Worm (Caenorhabditis elegans) whole organism, L4 larva: ENCODE data around the gene srw-56.

Experiments
- F26F4.8 ChIP-seq: fragments of 200-800 bp; sonication (Bioruptor generic); conservative IDR thresholded peaks from 2 replicates; pipeline ENCODE4 v1.3.6; 2022; ENCODE audit warnings: missing genetic modification characterization, missing compliant biosample characterization
- R02D3.7 ChIP-seq: fragments of 150-350 bp; sonication (generic microtip); optimal IDR thresholded peaks from 3 replicates; lab custom pipeline; 2014; ENCODE audit warnings: missing biosample characterization, missing genetic modification characterization
- Y5F2A.4 ChIP-seq: fragments of 200-800 bp; sonication (Bioruptor generic); optimal IDR thresholded peaks from 2 replicates; lab custom pipeline; 2018; ENCODE audit warnings: mild to moderate bottlenecking, missing genetic modification characterization, missing compliant biosample characterization
- aha-1 ChIP-seq: fragments of 150-350 bp; peaks from one replicate; lab custom pipeline; 2014; ENCODE audit warnings: missing biosample characterization, missing genetic modification characterization
- aly-2 ChIP-seq: sonication (generic microtip); optimal IDR thresholded peaks from 2 replicates; lab custom pipeline; 2018; ENCODE audit warnings: missing biosample characterization, missing genetic modification characterization
- ceh-20 ChIP-seq: fragments of 200-800 bp; sonication (Bioruptor generic); IDR thresholded peaks from 2 replicates; pipeline ENCODE4 v1.3.6; 2022; ENCODE audit warnings: missing genetic modification reagents, missing genetic modification characterization, missing compliant biosample characterization
- ceh-44 ChIP-seq: fragments of 200-800 bp; sonication (Bioruptor generic); IDR thresholded peaks from 2 replicates; pipeline ENCODE4 v1.3.6; 2022; ENCODE audit warnings: missing genetic modification reagents, missing genetic modification characterization, missing compliant biosample characterization
- ceh-82 ChIP-seq: sonication (generic microtip); optimal IDR thresholded peaks from 2 replicates; lab custom pipeline; 2017; ENCODE audit warnings: missing biosample characterization, missing genetic modification characterization
- daf-12 ChIP-seq: fragments of 150-350 bp; optimal IDR thresholded peaks from 2 replicates; lab custom pipeline; 2014; ENCODE audit warnings: missing biosample characterization, missing genetic modification reagents, missing genetic modification characterization
- daf-16 ChIP-seq, 3 experiments: sonication (generic microtip); optimal IDR thresholded peaks; 2 replicates each; lab custom pipeline; 2016 to 2017; ENCODE audit warnings: missing genetic modification characterization in 3 of 3, missing genetic modification reagents in 3 of 3, mild to moderate bottlenecking in 2 of 3, missing compliant biosample characterization in 2 of 3, missing biosample characterization in 1 of 3, moderate library complexity in 1 of 3
- daf-19 ChIP-seq: fragments of 200-800 bp; sonication (Bioruptor generic); conservative IDR thresholded peaks from 2 replicates; pipeline ENCODE4 v1.3.6; 2022; ENCODE audit warnings: missing genetic modification characterization, missing compliant biosample characterization
- dmd-6 ChIP-seq: fragments of 200-800 bp; sonication (Bioruptor generic); IDR thresholded peaks from 2 replicates; pipeline ENCODE4 v1.3.6; 2022; ENCODE audit warnings: missing genetic modification reagents, missing genetic modification characterization, missing compliant biosample characterization
- dpl-1 ChIP-seq: fragments of 150-350 bp; optimal IDR thresholded peaks from 2 replicates; lab custom pipeline; 2014; ENCODE audit warnings: missing biosample characterization, missing genetic modification reagents, missing genetic modification characterization
- duxl-1 ChIP-seq: sonication (generic microtip); optimal IDR thresholded peaks from 2 replicates; lab custom pipeline; 2016; ENCODE audit warnings: mild to moderate bottlenecking, missing genetic modification characterization, moderate library complexity, missing compliant biosample characterization; ENCODE audit not compliant: poor library complexity
- egl-27 ChIP-seq: sonication (generic microtip); optimal IDR thresholded peaks from 3 replicates; lab custom pipeline; 2017; ENCODE audit warnings: missing biosample characterization, missing genetic modification reagents, missing genetic modification characterization
- gei-8 ChIP-seq: fragments of 200-800 bp; sonication (Bioruptor generic); optimal IDR thresholded peaks from 2 replicates; lab custom pipeline; 2018; ENCODE audit warnings: mild to moderate bottlenecking, missing genetic modification characterization, missing compliant biosample characterization
- hif-1 ChIP-seq, 2 experiments: sonication (generic microtip); optimal IDR thresholded peaks; 2 replicates each; lab custom pipeline; 2016 to 2017; ENCODE audit warnings: missing compliant biosample characterization in 2 of 2, missing genetic modification characterization in 2 of 2, missing genetic modification reagents in 2 of 2, missing genotype in 2 of 2, mild to moderate bottlenecking in 1 of 2
- hlh-11 ChIP-seq: fragments of 200-800 bp; sonication (Bioruptor generic); optimal IDR thresholded peaks from 2 replicates; lab custom pipeline; 2018; ENCODE audit warnings: mild to moderate bottlenecking, missing genetic modification characterization, missing compliant biosample characterization
- jun-1 ChIP-seq: fragments of 150-350 bp; optimal IDR thresholded peaks from 2 replicates; lab custom pipeline; 2014; ENCODE audit warnings: missing biosample characterization, missing genetic modification reagents, missing genetic modification characterization
- lin-1 ChIP-seq: fragments of 200-800 bp; sonication (Bioruptor generic); IDR thresholded peaks from 2 replicates; pipeline ENCODE4 v1.3.6; 2022; ENCODE audit warnings: missing genetic modification reagents, missing genetic modification characterization, missing compliant biosample characterization
- lin-13 ChIP-seq: fragments of 150-350 bp; optimal IDR thresholded peaks from 2 replicates; lab custom pipeline; 2014; ENCODE audit warnings: missing biosample characterization, missing genetic modification reagents, missing genetic modification characterization
- lin-38 ChIP-seq: fragments of 200-800 bp; sonication (Bioruptor generic); IDR thresholded peaks from 2 replicates; pipeline ENCODE4 v1.3.6; 2022; ENCODE audit warnings: missing genetic modification reagents, missing genetic modification characterization, missing compliant biosample characterization
- lir-3 ChIP-seq: sonication (generic microtip); optimal IDR thresholded peaks from 2 replicates; lab custom pipeline; 2016; ENCODE audit warnings: mild to moderate bottlenecking, missing genetic modification characterization, missing compliant biosample characterization
- lsy-2 ChIP-seq, 2 experiments: fragments of 150-350 bp in 1 of 2; sonication (generic microtip) in 1 of 2; optimal IDR thresholded peaks; 2 replicates each; lab custom pipeline; 2014 to 2017; ENCODE audit warnings: missing biosample characterization in 2 of 2, missing genetic modification characterization in 2 of 2
- madf-9 ChIP-seq: fragments of 200-800 bp; sonication (Bioruptor generic); conservative IDR thresholded peaks from 2 replicates; pipeline ENCODE4 v1.3.6; 2022; ENCODE audit warnings: missing genetic modification reagents, missing genetic modification characterization, missing compliant biosample characterization
- mdl-1 ChIP-seq, 2 experiments: fragments of 150-350 bp in 1 of 2; sonication (generic microtip) in 1 of 2; optimal IDR thresholded peaks; 2 replicates each; lab custom pipeline; 2014 to 2017; ENCODE audit warnings: missing biosample characterization in 2 of 2, missing genetic modification characterization in 2 of 2
- mxl-2 ChIP-seq: fragments of 200-800 bp; sonication (Bioruptor generic); conservative IDR thresholded peaks from 2 replicates; pipeline ENCODE4 v1.3.6; 2022; ENCODE audit warnings: missing genetic modification reagents, missing genetic modification characterization, missing compliant biosample characterization
- mxl-3 ChIP-seq: fragments of 200-800 bp; sonication (Bioruptor generic); optimal IDR thresholded peaks from 2 replicates; lab custom pipeline; 2018; ENCODE audit warnings: mild to moderate bottlenecking, missing genetic modification characterization, missing compliant biosample characterization
- nhr-10 ChIP-seq: fragments of 150-350 bp; optimal IDR thresholded peaks from 2 replicates; lab custom pipeline; 2014; ENCODE audit warnings: missing biosample characterization, missing genetic modification characterization
- nhr-102 ChIP-seq: sonication (generic microtip); optimal IDR thresholded peaks from 2 replicates; lab custom pipeline; 2016; ENCODE audit warnings: mild to moderate bottlenecking, missing genetic modification characterization, moderate library complexity, missing compliant biosample characterization
- nhr-111 ChIP-seq: fragments of 200-800 bp; sonication (Bioruptor generic); optimal IDR thresholded peaks from 2 replicates; lab custom pipeline; 2018; ENCODE audit warnings: mild to moderate bottlenecking, missing genetic modification characterization, missing compliant biosample characterization
- nhr-237 ChIP-seq: sonication (generic microtip); optimal IDR thresholded peaks from 2 replicates; lab custom pipeline; 2017; ENCODE audit warnings: missing biosample characterization, missing genetic modification characterization
- nhr-28 ChIP-seq: fragments of 150-350 bp; optimal IDR thresholded peaks from 2 replicates; lab custom pipeline; 2014; ENCODE audit warnings: missing biosample characterization, missing genetic modification characterization
- nhr-42 ChIP-seq: fragments of 200-800 bp; sonication (Bioruptor generic); IDR thresholded peaks from 2 replicates; pipeline ENCODE4 v1.3.6; 2022; ENCODE audit warnings: missing genetic modification characterization, missing compliant biosample characterization
- nhr-6 ChIP-seq: fragments of 150-350 bp; optimal IDR thresholded peaks from 2 replicates; lab custom pipeline; 2014; ENCODE audit warnings: missing biosample characterization, missing genetic modification characterization
- nhr-77 ChIP-seq: fragments of 150-350 bp; optimal IDR thresholded peaks from 2 replicates; lab custom pipeline; 2014; ENCODE audit warnings: missing biosample characterization, missing genetic modification characterization
- pha-4 ChIP-seq, 2 experiments: fragments of 150-350 bp in 1 of 2; fragments of 200-800 bp in 1 of 2; sonication (Bioruptor generic) in 1 of 2; IDR thresholded peaks in 1 of 2; optimal IDR thresholded peaks in 1 of 2; 2 replicates each; pipeline versions ENCODE4 v1.3.6 to Lab custom; 2014 to 2022; ENCODE audit warnings: missing genetic modification characterization in 2 of 2, missing genetic modification reagents in 2 of 2, missing biosample characterization in 1 of 2, missing compliant biosample characterization in 1 of 2
- pqm-1 ChIP-seq: sonication (generic microtip); optimal IDR thresholded peaks from 2 replicates; lab custom pipeline; 2017; ENCODE audit warnings: missing biosample characterization, missing genetic modification characterization
- saeg-2 ChIP-seq: fragments of 200-800 bp; sonication (Bioruptor generic); IDR thresholded peaks from 2 replicates; pipeline ENCODE4 v1.3.6; 2022; ENCODE audit warnings: missing genetic modification reagents, missing genetic modification characterization, missing compliant biosample characterization
- sdz-12 ChIP-seq: fragments of 200-800 bp; sonication (Bioruptor generic); optimal IDR thresholded peaks from 2 replicates; lab custom pipeline; 2018; ENCODE audit warnings: mild to moderate bottlenecking, missing genetic modification characterization, missing compliant biosample characterization
- set-16 ChIP-seq: fragments of 200-800 bp; sonication (Bioruptor generic); IDR thresholded peaks from 2 replicates; pipeline ENCODE4 v1.3.6; 2022; ENCODE audit warnings: missing genetic modification reagents, missing genetic modification characterization, missing compliant biosample characterization
- skn-1 ChIP-seq: fragments of 150-350 bp; optimal IDR thresholded peaks from 2 replicates; lab custom pipeline; 2014; ENCODE audit warnings: missing biosample characterization, missing genetic modification characterization
- snpc-1.2 ChIP-seq: fragments of 200-800 bp; sonication (Bioruptor generic); IDR thresholded peaks from 2 replicates; pipeline ENCODE4 v1.3.6; 2022; ENCODE audit warnings: missing genetic modification reagents, missing genetic modification characterization, missing compliant biosample characterization
- spr-1 ChIP-seq: sonication (generic microtip); optimal IDR thresholded peaks from 2 replicates; lab custom pipeline; 2016; ENCODE audit warnings: mild to moderate bottlenecking, missing genetic modification characterization, missing compliant biosample characterization
- spr-3 ChIP-seq: fragments of 200-800 bp; sonication (Bioruptor generic); optimal IDR thresholded peaks from 2 replicates; lab custom pipeline; 2018; ENCODE audit warnings: mild to moderate bottlenecking, missing genetic modification characterization, missing compliant biosample characterization
- unc-39 ChIP-seq: sonication (generic microtip); optimal IDR thresholded peaks from 2 replicates; lab custom pipeline; 2017; ENCODE audit warnings: missing biosample characterization, missing genetic modification characterization
- unc-62 ChIP-seq, 3 experiments: fragments of 150-350 bp in 1 of 3; sonication (generic microtip); optimal IDR thresholded peaks in 2 of 3; peaks in 1 of 3; 1 replicate in 1 of 3; 2 replicates in 2 of 3; lab custom pipeline; 2014 to 2017; ENCODE audit warnings: missing biosample characterization in 3 of 3, missing genetic modification characterization in 3 of 3, missing genetic modification reagents in 3 of 3, missing genotype in 1 of 3
- vab-7 ChIP-seq: fragments of 200-800 bp; sonication (Bioruptor generic); IDR thresholded peaks from 2 replicates; pipeline ENCODE4 v1.3.6; 2022; ENCODE audit warnings: missing genetic modification reagents, missing genetic modification characterization, missing compliant biosample characterization
- zfp-3 ChIP-seq: fragments of 200-800 bp; sonication (Bioruptor generic); conservative IDR thresholded peaks from 2 replicates; pipeline ENCODE4 v1.3.6; 2022; ENCODE audit warnings: missing genetic modification reagents, missing genetic modification characterization, missing compliant biosample characterization

Gene srw-56

DNA sequence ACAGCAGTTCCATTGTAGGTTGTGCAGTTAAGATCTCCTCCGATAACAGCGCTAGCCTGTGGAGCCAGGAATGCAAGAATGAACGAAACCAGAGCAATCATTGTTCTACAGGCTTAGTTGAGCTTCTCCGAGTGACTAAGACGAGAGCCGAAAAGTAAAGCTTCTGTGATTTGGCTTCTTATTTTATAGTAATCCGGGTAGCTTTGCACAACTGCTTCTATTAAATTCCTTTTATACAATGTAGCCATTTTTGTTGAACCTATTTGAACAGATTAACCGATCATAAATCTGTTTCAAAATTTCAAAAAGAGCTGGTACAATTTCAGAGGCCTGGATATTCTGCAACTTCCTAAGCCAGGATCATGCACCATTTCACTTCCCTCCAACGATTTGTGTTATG, 35.2 kb downstream of the srw-56 start, which contains the start of gene F35E8.9:
Gene F35E8.9, minus strand, starts transcription at position 101 of the 400 bp plus-strand sequence.
- TF ChIP-seq ceh-44 (GFP tag; lab: Robert Waterston, UW) (no peak), lir-3 (tag; lab: Kevin White, UChicago) (no peak), lin-13 (GFP tag; lab: Kevin White, UChicago) (no peak), mxl-2 (GFP tag; lab: Robert Waterston, UW) (no peak), aha-1 (tag; lab: Kevin White, UChicago) (no peak), R02D3.7 (tag; lab: Kevin White, UChicago) (no peak), nhr-10 (tag; lab: Kevin White, UChicago) (no peak)
- TF ChIP-seq, all 104 proteins: peak for 0

DNA sequence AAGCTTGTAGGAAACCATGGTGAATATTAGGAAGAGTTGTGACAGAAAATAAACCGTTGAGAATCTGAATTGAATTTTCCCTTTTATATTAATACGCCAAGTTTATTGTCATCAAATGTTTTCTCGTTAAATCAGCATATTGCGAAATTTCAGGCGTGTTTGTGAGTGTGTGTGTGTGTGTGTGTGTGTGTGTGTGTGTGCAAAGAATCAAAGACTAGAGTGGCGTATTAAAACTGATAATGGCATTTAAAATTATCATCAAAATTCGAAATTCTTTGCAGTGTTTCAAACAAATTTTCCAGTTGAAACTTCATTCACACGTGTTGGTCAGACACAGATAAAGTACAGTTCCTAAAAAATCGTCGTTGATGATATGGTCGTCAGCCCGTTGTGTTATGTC, 36.7 kb downstream of the srw-56 start, which contains the start of gene gst-38:
Gene gst-38, minus strand, starts transcription at position 152 of the 400 bp plus-strand sequence.
- TF ChIP-seq hlh-11 (peak; percentile 32), nhr-111 (no peak), dpl-1 (GFP tag; lab: Kevin White, UChicago) (no peak), aly-2 (tag; lab: Kevin White, UChicago) (no peak), unc-62 (GFP tag; optimal IDR thresholded peaks at IDR 0.05 in 1 of 2; lab: Kevin White, UChicago) (no peak), unc-62 (tag; optimal IDR thresholded peaks at IDR 0.05; lab: Kevin White, UChicago) (no peak), lin-1 (0 out of 2 replicates have a peak, but pooled peaks have one; percentile 18), nhr-102 (tag; lab: Kevin White, UChicago) (no peak), sdz-12 (GFP tag; lab: Kevin White, UChicago) (no peak), saeg-2 (GFP tag; lab: Robert Waterston, UW) (no peak), nhr-6 (tag; lab: Kevin White, UChicago) (no peak), daf-16 (GFP tag; optimal IDR thresholded peaks at IDR 0.05; lab: Kevin White, UChicago) (no peak), daf-16 (tag; optimal IDR thresholded peaks at IDR 0.05; lab: Kevin White, UChicago) (peak; percentile 79), jun-1 (tag; lab: Kevin White, UChicago) (no peak), set-16 (GFP tag; lab: Robert Waterston, UW) (no peak), dmd-6 (GFP tag; lab: Robert Waterston, UW) (peak; percentile 85), spr-3 (GFP tag; lab: Kevin White, UChicago) (no peak), skn-1 (tag; lab: Kevin White, UChicago) (no peak), spr-1 (tag; lab: Kevin White, UChicago) (no peak), snpc-1.2 (no peak), pqm-1 (tag; lab: Kevin White, UChicago) (peak; percentile 72), pha-4 (GFP tag; IDR thresholded peaks at IDR 0.05; lab: Robert Waterston, UW) (no peak), pha-4 (tag; optimal IDR thresholded peaks at IDR 0.05; lab: Kevin White, UChicago) (no peak), F26F4.8 (GFP tag; lab: Robert Waterston, UW) (no peak), vab-7 (no peak), unc-39 (no peak), madf-9 (no peak), ceh-20 (GFP tag; lab: Robert Waterston, UW) (no peak), nhr-42 (GFP tag; lab: Robert Waterston, UW) (no peak), duxl-1 (no peak), nhr-77 (tag; lab: Kevin White, UChicago) (no peak), nhr-28 (tag; lab: Kevin White, UChicago) (peak; percentile 71), daf-19 (GFP tag; lab: Robert Waterston, UW) (no peak), egl-27 (no peak), mxl-3 (peak; percentile 51), Y5F2A.4 (GFP tag; lab: Kevin White, UChicago) (no peak), lin-38 (GFP tag; lab: Robert Waterston, UW) (no peak), nhr-237 (tag; lab: Kevin White, UChicago) (no peak), lsy-2 (tag; optimal IDR thresholded peaks at IDR 0.05; lab: Kevin White, UChicago) (no peak), daf-12 (tag; lab: Kevin White, UChicago) (no peak), hif-1 (tag; optimal IDR thresholded peaks at IDR 0.05; lab: Kevin White, UChicago) (no peak), ceh-82 (no peak), gei-8 (GFP tag; lab: Kevin White, UChicago) (no peak), zfp-3 (GFP tag; lab: Robert Waterston, UW) (no peak), mdl-1 (tag; optimal IDR thresholded peaks at IDR 0.05; lab: Kevin White, UChicago) (no peak)
